Worm (Caenorhabditis elegans) whole organism, late embryonic: ENCODE data around the gene pqn-76.
"Not testable (repeated sequence)": the region's sequence is repeated elsewhere in the genome, so short reads cannot be mapped to it uniquely, and the experiment has no call there.

Source experiments
- K09A11.1 ChIP-seq: sonication (generic microtip); optimal IDR thresholded peaks from 2 replicates; lab custom pipeline; 2017; ENCODE audit warnings: antibody characterized with exemption, mild to moderate bottlenecking, missing genetic modification characterization, missing compliant biosample characterization; ENCODE audit not compliant: insufficient read depth
- Y22D7AL.16 ChIP-seq: sonication (generic microtip); optimal IDR thresholded peaks from 2 replicates; lab custom pipeline; 2016; ENCODE audit warnings: missing genetic modification characterization, missing compliant biosample characterization
- ama-1 ChIP-seq: fragments of 150-350 bp; optimal IDR thresholded peaks from 2 replicates; lab custom pipeline; 2014
- ceh-14 ChIP-seq: sonication (generic microtip); optimal IDR thresholded peaks from 2 replicates; lab custom pipeline; 2016; ENCODE audit warnings: missing genotype, missing genetic modification characterization, missing compliant biosample characterization
- ceh-18 ChIP-seq: sonication (generic microtip); optimal IDR thresholded peaks from 2 replicates; lab custom pipeline; 2016; ENCODE audit warnings: missing genetic modification characterization, missing compliant biosample characterization
- ceh-19 ChIP-seq: fragments of 200-800 bp; sonication (Bioruptor generic); optimal IDR thresholded peaks from 2 replicates; lab custom pipeline; 2018; ENCODE audit warnings: mild to moderate bottlenecking, missing genetic modification characterization, missing compliant biosample characterization
- ceh-2 ChIP-seq: sonication (generic microtip); optimal IDR thresholded peaks from 2 replicates; lab custom pipeline; 2016; ENCODE audit warnings: missing genotype, missing genetic modification characterization, missing compliant biosample characterization
- ceh-24 ChIP-seq: sonication (generic microtip); optimal IDR thresholded peaks from 2 replicates; lab custom pipeline; 2016; ENCODE audit warnings: mild to moderate bottlenecking, missing genetic modification characterization, missing compliant biosample characterization
- ceh-45 ChIP-seq: fragments of 200-800 bp; sonication (Bioruptor generic); IDR thresholded peaks from 2 replicates; pipeline ENCODE4 v1.3.6; 2022; ENCODE audit warnings: missing genetic modification reagents, missing genetic modification characterization, missing compliant biosample characterization
- ceh-6 ChIP-seq: fragments of 200-800 bp; sonication (Bioruptor generic); optimal IDR thresholded peaks from 2 replicates; lab custom pipeline; 2018; ENCODE audit warnings: mild to moderate bottlenecking, missing genetic modification characterization, missing compliant biosample characterization
- ceh-9 ChIP-seq: sonication (generic microtip); optimal IDR thresholded peaks from 2 replicates; lab custom pipeline; 2016; ENCODE audit warnings: mild to moderate bottlenecking, missing genetic modification characterization, inconsistent platforms, missing compliant biosample characterization
- che-1 ChIP-seq: sonication (generic microtip); optimal IDR thresholded peaks from 2 replicates; lab custom pipeline; 2016; ENCODE audit warnings: mild to moderate bottlenecking, missing genetic modification characterization, missing compliant biosample characterization
- elt-2 ChIP-seq: sonication (generic microtip); optimal IDR thresholded peaks from 2 replicates; lab custom pipeline; 2016; ENCODE audit warnings: missing genetic modification reagents, missing genetic modification characterization, missing compliant biosample characterization
- eyg-1 ChIP-seq: sonication (generic microtip); optimal IDR thresholded peaks from 2 replicates; lab custom pipeline; 2016; ENCODE audit warnings: missing genotype, missing genetic modification characterization, missing compliant biosample characterization
- fax-1 ChIP-seq: sonication (generic microtip); optimal IDR thresholded peaks from 2 replicates; lab custom pipeline; 2016; ENCODE audit warnings: missing genotype, missing genetic modification characterization, missing compliant biosample characterization
- fkh-10 ChIP-seq: fragments of 150-350 bp; optimal IDR thresholded peaks from 2 replicates; lab custom pipeline; 2014; ENCODE audit warnings: missing biosample characterization, missing genetic modification reagents, missing genetic modification characterization
- gmeb-2 ChIP-seq: sonication (generic microtip); optimal IDR thresholded peaks from 2 replicates; lab custom pipeline; 2016; ENCODE audit warnings: missing genetic modification characterization, inconsistent platforms, missing compliant biosample characterization
- hlh-30 ChIP-seq: sonication (generic microtip); optimal IDR thresholded peaks from 2 replicates; lab custom pipeline; 2017; ENCODE audit warnings: antibody characterized with exemption, missing genetic modification characterization, missing compliant biosample characterization; ENCODE audit not compliant: insufficient read depth
- lim-6 ChIP-seq: sonication (generic microtip); optimal IDR thresholded peaks from 2 replicates; lab custom pipeline; 2016; ENCODE audit warnings: missing genetic modification characterization, missing compliant biosample characterization
- mec-3 ChIP-seq: sonication (generic microtip); optimal IDR thresholded peaks from 2 replicates; lab custom pipeline; 2016; ENCODE audit warnings: borderline replicate concordance, missing genetic modification characterization, missing compliant biosample characterization
- npax-4 ChIP-seq: sonication (generic microtip); optimal IDR thresholded peaks from 2 replicates; lab custom pipeline; 2016; ENCODE audit warnings: missing genetic modification characterization, missing compliant biosample characterization
- odd-2 ChIP-seq: sonication (generic microtip); optimal IDR thresholded peaks from 2 replicates; lab custom pipeline; 2017; ENCODE audit warnings: antibody characterized with exemption, mild to moderate bottlenecking, missing genetic modification characterization, missing compliant biosample characterization
- pha-2 ChIP-seq: sonication (generic microtip); optimal IDR thresholded peaks from 2 replicates; lab custom pipeline; 2017; ENCODE audit warnings: mild to moderate bottlenecking, missing genetic modification characterization, missing compliant biosample characterization
- pqm-1 ChIP-seq: sonication (generic microtip); optimal IDR thresholded peaks from 2 replicates; lab custom pipeline; 2016; ENCODE audit warnings: missing genetic modification characterization, missing compliant biosample characterization
- pros-1 ChIP-seq: fragments of 150-350 bp; optimal IDR thresholded peaks from 2 replicates; lab custom pipeline; 2014; ENCODE audit warnings: missing biosample characterization, missing genetic modification reagents, missing genetic modification characterization
- ref-2 ChIP-seq: sonication (generic microtip); optimal IDR thresholded peaks from 2 replicates; lab custom pipeline; 2016; ENCODE audit warnings: missing genetic modification characterization, missing compliant biosample characterization
- syd-9 ChIP-seq: sonication (generic microtip); optimal IDR thresholded peaks from 2 replicates; lab custom pipeline; 2016; ENCODE audit warnings: mild to moderate bottlenecking, missing genetic modification characterization, moderate library complexity, missing compliant biosample characterization
- tbx-7 ChIP-seq: sonication (generic microtip); optimal IDR thresholded peaks from 2 replicates; lab custom pipeline; 2016; ENCODE audit warnings: missing genotype, missing genetic modification characterization, missing compliant biosample characterization
- zip-5 ChIP-seq: sonication (generic microtip); optimal IDR thresholded peaks from 2 replicates; lab custom pipeline; 2016; ENCODE audit warnings: missing genetic modification characterization, missing compliant biosample characterization
- ztf-16 ChIP-seq: sonication (generic microtip); optimal IDR thresholded peaks from 2 replicates; lab custom pipeline; 2017; ENCODE audit warnings: missing genetic modification characterization, missing compliant biosample characterization

The pqn-76 gene

DNA sequence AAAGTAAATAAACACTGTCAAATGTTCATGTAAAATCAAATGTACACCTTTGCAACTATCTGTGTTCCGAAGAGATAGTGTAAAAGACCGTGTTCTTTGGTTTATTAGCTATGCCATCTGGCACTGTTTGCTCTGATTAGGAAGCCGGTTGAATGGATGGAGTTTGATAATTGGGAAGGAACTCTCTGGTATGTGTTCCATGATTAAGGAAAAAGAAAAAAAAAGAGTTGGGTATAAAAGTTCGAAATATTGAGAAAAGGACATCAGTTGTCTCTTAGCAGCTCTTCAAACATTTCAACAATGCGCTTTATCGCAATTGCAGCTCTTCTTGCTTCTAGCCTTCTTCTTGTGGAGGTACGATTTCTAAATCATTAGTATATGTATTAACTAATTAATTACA lies 11.5 kb downstream of the pqn-76 start, which contains the start of gene abu-5:
abu-5 (plus strand) TSS at position 301 of the 400 bp plus-strand sequence.
- TF ChIP-seq elt-2 (tag; lab: Kevin White, UChicago): peak; percentile 34

DNA sequence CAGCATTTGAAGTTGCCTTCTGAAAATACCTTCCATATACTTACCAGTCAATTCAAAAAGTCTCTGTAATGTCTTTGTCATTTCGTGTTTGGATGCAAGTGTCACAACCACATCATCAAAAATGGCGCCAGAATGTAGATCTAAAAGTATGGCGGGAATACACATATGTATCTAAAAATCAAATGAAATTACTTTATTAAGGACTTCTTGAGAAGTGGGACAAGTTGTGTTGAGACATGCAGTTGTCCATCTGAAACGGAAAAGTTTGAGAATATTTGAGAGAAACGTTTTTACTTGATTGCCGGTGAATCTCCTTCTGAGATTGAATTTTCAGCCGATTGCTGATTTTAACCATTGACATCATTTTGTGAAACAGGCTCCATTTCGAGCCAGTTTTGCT lies 13.1 kb downstream of the pqn-76 start:
- no peak for TF ChIP-seq tbx-7 (tag; lab: Kevin White, UChicago)

DNA sequence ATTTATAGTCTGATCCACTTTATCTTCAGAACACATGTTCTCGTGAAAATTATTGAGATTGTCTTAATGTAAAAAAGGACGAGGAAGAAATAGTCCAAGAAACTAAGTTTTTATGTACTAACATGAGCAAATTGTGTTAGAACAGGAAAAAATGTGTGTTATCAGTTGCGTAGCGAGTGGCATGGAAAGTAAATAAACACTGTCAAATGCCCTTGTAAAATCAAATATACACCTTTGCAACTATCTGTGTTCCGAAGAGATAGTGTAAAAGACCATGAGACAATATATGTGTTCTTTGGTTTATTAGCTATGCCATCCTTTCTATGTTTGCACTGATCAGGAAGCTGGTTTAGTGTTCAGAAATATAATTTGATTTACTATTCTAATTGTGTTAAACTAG lies 14.2 kb downstream of the pqn-76 start:
- TF ChIP-seq ceh-18 (tag; lab: Kevin White, UChicago) (no peak), pha-2 (tag; lab: Kevin White, UChicago) (no peak), elt-2 (tag; lab: Kevin White, UChicago) (peak; percentile 70), gmeb-2 (tag; lab: Kevin White, UChicago) (no peak)

DNA sequence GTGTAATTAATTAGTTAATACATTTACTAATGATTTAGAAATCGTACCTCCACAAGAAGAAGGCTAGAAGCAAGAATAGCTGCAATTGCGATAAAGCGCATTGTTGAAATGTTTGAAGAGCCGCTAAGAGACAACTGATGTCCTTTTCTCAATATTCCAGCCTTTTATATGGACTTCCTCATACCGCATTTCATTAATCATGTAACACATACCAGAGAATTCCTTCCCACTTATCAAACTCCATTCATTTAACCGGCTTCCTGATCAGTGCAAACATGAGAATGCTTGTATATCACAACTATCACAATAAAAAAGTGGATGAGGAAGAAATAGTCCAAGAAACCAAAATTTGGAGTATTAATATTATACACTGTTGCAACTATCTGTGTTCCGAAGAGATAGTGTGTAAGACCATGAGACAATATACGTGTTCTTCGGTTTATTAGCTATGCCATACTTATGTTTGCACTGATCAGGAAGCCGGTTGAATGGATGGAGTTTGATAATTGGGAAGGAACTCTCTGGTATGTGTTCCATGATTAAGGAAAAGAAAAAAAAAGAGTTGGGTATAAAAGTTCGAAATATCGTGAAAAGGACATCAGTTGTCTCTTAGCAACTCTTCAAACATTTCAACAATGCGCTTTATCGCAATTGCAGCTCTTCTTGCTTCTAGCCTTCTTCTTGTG lies 16.2 kb downstream of the pqn-76 start, which contains the start of the genes pqn-78 and pqn-79:
pqn-78 (minus strand) TSS at position 101 of the 686 bp plus-strand sequence.
pqn-79 (plus strand) TSS at position 636 of the 686 bp plus-strand sequence.
- TF ChIP-seq elt-2 (tag; lab: Kevin White, UChicago); fkh-10; mec-3 (tag; lab: Kevin White, UChicago): not testable (repeated sequence)

DNA sequence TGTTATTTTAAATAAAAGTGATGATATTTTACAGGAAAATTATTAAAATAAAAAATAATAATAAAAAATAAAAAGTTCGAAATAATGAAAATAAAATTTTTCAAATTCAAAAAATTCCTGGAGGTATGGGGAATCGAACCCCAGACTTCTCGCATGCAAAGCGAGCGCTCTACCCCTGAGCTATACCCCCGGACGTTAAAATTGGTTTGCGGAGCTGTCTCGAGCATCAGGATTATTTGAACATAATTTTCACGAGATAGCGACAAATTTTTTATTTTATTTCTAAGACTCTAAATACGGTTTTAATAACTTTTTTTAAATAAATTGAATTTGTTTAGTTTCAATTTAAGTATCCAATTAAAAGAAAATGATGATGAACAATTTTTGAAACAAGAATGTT lies 25.3 kb downstream of the pqn-76 start:
- TF ChIP-seq ama-1 (lab: Kevin White, UChicago): no peak
- no peak for TF ChIP-seq ceh-24 (tag; lab: Kevin White, UChicago)
- TF ChIP-seq ceh-9 (tag; lab: Kevin White, UChicago): no peak
- no peak for TF ChIP-seq ceh-14

DNA sequence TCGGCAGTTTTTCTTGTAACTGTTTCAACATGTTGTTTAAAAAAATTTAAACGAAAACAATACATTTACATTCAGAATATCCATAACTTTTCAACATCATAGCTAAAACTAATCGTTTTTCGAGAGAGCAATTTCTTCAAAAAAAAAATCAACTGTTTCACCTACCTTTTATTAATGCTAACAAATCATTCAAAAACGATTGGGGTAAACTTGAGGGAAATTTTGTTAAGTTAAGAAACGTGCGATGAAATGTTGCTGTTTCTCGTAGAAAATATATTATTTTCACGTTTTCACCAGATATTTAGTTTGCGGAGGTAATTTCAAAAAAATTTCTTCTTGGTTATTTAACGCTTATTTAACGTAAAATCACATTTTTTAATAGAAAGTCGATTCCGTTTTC lies 27.5 kb downstream of the pqn-76 start:
- no peak for TF ChIP-seq pros-1 (tag; lab: Kevin White, UChicago)
- no peak for TF ChIP-seq ceh-18 (tag; lab: Kevin White, UChicago)
- no peak for TF ChIP-seq ceh-2
- TF ChIP-seq ztf-16 (tag; lab: Kevin White, UChicago): no peak
- TF ChIP-seq ceh-19 (GFP tag; lab: Kevin White, UChicago): no peak
- no peak for TF ChIP-seq npax-4 (tag; lab: Kevin White, UChicago)
- TF ChIP-seq fax-1: no peak
- TF ChIP-seq eyg-1 (tag; lab: Kevin White, UChicago): no peak
- TF ChIP-seq che-1 (tag; lab: Kevin White, UChicago): no peak
- TF ChIP-seq Y22D7AL.16 (tag; lab: Kevin White, UChicago): no peak
- TF ChIP-seq ceh-45: no peak
- no peak for TF ChIP-seq zip-5 (tag; lab: Kevin White, UChicago)
- no peak for TF ChIP-seq syd-9 (tag; lab: Kevin White, UChicago)
- no peak for TF ChIP-seq K09A11.1 (tag; lab: Kevin White, UChicago)
- TF ChIP-seq ref-2: no peak
- TF ChIP-seq odd-2 (tag; lab: Kevin White, UChicago): no peak
- TF ChIP-seq ceh-6 (GFP tag; lab: Kevin White, UChicago): no peak
- TF ChIP-seq pqm-1 (tag; lab: Kevin White, UChicago): no peak
- TF ChIP-seq, all 69 proteins: peak for 0

DNA sequence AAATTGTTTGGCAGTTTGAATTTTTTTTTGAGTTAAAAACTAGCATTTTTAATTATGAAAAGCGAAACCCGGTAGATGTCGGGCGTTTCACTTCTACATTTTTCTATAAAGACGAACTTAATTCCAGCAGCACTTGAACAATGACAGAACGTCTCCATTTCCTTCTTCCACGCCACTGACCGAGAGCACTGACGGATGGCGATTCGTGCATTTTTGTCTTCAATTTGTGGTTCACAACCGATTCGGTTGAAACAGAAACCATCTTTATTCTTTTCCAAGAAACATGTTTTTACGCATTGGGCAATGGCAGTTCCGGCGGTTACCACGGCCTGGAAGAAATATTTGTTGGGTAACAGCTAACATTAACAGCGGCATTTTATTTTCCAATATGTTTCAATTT lies 34.3 kb downstream of the pqn-76 start:
- TF ChIP-seq lim-6 (tag; lab: Kevin White, UChicago) (no peak), Y22D7AL.16 (tag; lab: Kevin White, UChicago) (no peak), ceh-9 (tag; lab: Kevin White, UChicago) (no peak), pros-1 (tag; lab: Kevin White, UChicago) (no peak), ceh-14 (no peak), hlh-30 (tag; lab: Kevin White, UChicago) (no peak)
